Fruit fly (Drosophila melanogaster) whole organism: ENCODE measurements around the gene CG43386.

Experiments used
- CG8478 ChIP-seq: fragments of >200 bp; optimal IDR thresholded peaks from 2 replicates; lab custom pipeline; 2018; ENCODE audit warnings: inconsistent platforms
- Dll ChIP-seq: fragments of >200 bp; optimal IDR thresholded peaks from 2 replicates; lab custom pipeline; 2017
- EcR ChIP-seq, 2 experiments: fragments of >200 bp; optimal IDR thresholded peaks; 2 replicates each; lab custom pipeline; 2017; ENCODE audit warnings: missing biosample characterization in 2 of 2, missing genetic modification characterization in 2 of 2, missing genetic modification reagents in 2 of 2
- pan ChIP-seq: fragments of >200 bp; optimal IDR thresholded peaks from 2 replicates; lab custom pipeline; 2017
- psq ChIP-seq: fragments of >200 bp; optimal IDR thresholded peaks from 2 replicates; lab custom pipeline; 2017
- usp ChIP-seq: fragments of >200 bp; optimal IDR thresholded peaks from 2 replicates; lab custom pipeline; 2017; ENCODE audit warnings: missing biosample characterization, missing genetic modification characterization, mixed read lengths

The CG43386 gene

dm6 chrX:9977305-9977704 is at the start of gene CG43386:
Gene CG43386 (minus strand): TSS chrX:9977405.
- no peak for TF ChIP-seq CG8478
- TF ChIP-seq Dll (lab: Kevin White, UChicago), result no peak
- no peak for TF ChIP-seq EcR (GFP tag; optimal IDR thresholded peaks at IDR 0.05; lab: Kevin White, UChicago)
- no peak for TF ChIP-seq psq (lab: Kevin White, UChicago)
- no peak for TF ChIP-seq usp (GFP tag; lab: Kevin White, UChicago)
- TF ChIP-seq pan (lab: Kevin White, UChicago), result no peak

dm6 chrX:10021809-10022208 is 44.6 kb upstream of the CG43386 start:
- TF ChIP-seq psq (lab: Kevin White, UChicago), result no peak
- TF ChIP-seq usp (GFP tag; lab: Kevin White, UChicago), result no peak

dm6 chrX:10020857-10021256 is 43.7 kb upstream of the CG43386 start:
- TF ChIP-seq CG8478 (no peak), EcR (GFP tag; optimal IDR thresholded peaks at IDR 0.05; lab: Kevin White, UChicago) (no peak), usp (GFP tag; lab: Kevin White, UChicago) (no peak), Dll (lab: Kevin White, UChicago) (no peak), psq (lab: Kevin White, UChicago) (no peak), pan (lab: Kevin White, UChicago) (no peak)

- TF ChIP-seq pan (lab: Kevin White, UChicago) (no peak), CG8478 (no peak), Dll (lab: Kevin White, UChicago) (no peak), EcR (GFP tag; optimal IDR thresholded peaks at IDR 0.05; lab: Kevin White, UChicago) (no peak), usp (GFP tag; lab: Kevin White, UChicago) (no peak), psq (lab: Kevin White, UChicago) (no peak)
These were observed 39.5 kb upstream of the CG43386 start, which contains the start of gene Cht6 for dm6 chrX:10016724-10017123. Gene Cht6 (plus strand): TSS chrX:10016845.

dm6 chrX:10014738-10015703 is 37.8 kb upstream of the CG43386 start:
- TF ChIP-seq psq (lab: Kevin White, UChicago) (no peak), CG8478 (no peak), pan (lab: Kevin White, UChicago) (no peak), EcR (GFP tag; optimal IDR thresholded peaks at IDR 0.05; lab: Kevin White, UChicago) (no peak)

- TF ChIP-seq usp (GFP tag; lab: Kevin White, UChicago), result no peak
- TF ChIP-seq psq (lab: Kevin White, UChicago), result no peak
- TF ChIP-seq CG8478, result no peak
- TF ChIP-seq Dll (lab: Kevin White, UChicago), result no peak
- TF ChIP-seq pan (lab: Kevin White, UChicago), result no peak
- no peak for TF ChIP-seq EcR (GFP tag; optimal IDR thresholded peaks at IDR 0.05; lab: Kevin White, UChicago)
These were observed 32.8 kb upstream of the CG43386 start, which contains the start of gene Dna2 for dm6 chrX:10009794-10010614. Gene Dna2 (plus strand): TSS chrX:10010481.

dm6 chrX:10008576-10009260 is 31.5 kb upstream of the CG43386 start, which contains the start of gene CG33557:
Gene CG33557 (plus strand): TSS chrX:10009210.
- TF ChIP-seq Dll (lab: Kevin White, UChicago), result no peak
- no peak for TF ChIP-seq psq (lab: Kevin White, UChicago)
- no peak for TF ChIP-seq pan (lab: Kevin White, UChicago)
- no peak for TF ChIP-seq EcR (GFP tag; optimal IDR thresholded peaks at IDR 0.05; lab: Kevin White, UChicago)
- TF ChIP-seq usp (GFP tag; lab: Kevin White, UChicago), result no peak
- TF ChIP-seq CG8478, result no peak

- TF ChIP-seq psq (lab: Kevin White, UChicago) (no peak), usp (GFP tag; lab: Kevin White, UChicago) (no peak), EcR (GFP tag; optimal IDR thresholded peaks at IDR 0.05; lab: Kevin White, UChicago) (no peak), Dll (lab: Kevin White, UChicago) (no peak), pan (lab: Kevin White, UChicago) (no peak), CG8478 (no peak)
These were observed 16.4 kb upstream of the CG43386 start for dm6 chrX:9993427-9994218.

dm6 chrX:9992934-9993333 is 15.7 kb upstream of the CG43386 start:
- TF ChIP-seq pan (lab: Kevin White, UChicago) (no peak), CG8478 (no peak), usp (GFP tag; lab: Kevin White, UChicago) (no peak), psq (lab: Kevin White, UChicago) (no peak), EcR (GFP tag; optimal IDR thresholded peaks at IDR 0.05; lab: Kevin White, UChicago) (no peak), Dll (lab: Kevin White, UChicago) (no peak)

dm6 chrX:9991013-9991412 is 13.8 kb upstream of the CG43386 start:
- TF ChIP-seq EcR (GFP tag; optimal IDR thresholded peaks at IDR 0.05; lab: Kevin White, UChicago) (no peak), Dll (lab: Kevin White, UChicago) (no peak), usp (GFP tag; lab: Kevin White, UChicago) (no peak), pan (lab: Kevin White, UChicago) (no peak)
